Worm (Caenorhabditis elegans) whole organism, late embryonic: ENCODE data around the gene unc-16.

ENCODE experiments used
- C08G9.2 ChIP-seq: sonication (generic microtip); optimal IDR thresholded peaks from 2 replicates; lab custom pipeline; 2016; ENCODE audit warnings: mild to moderate bottlenecking, missing genetic modification characterization, moderate library complexity, missing compliant biosample characterization
- F13H6.1 ChIP-seq: sonication (generic microtip); optimal IDR thresholded peaks from 2 replicates; lab custom pipeline; 2016; ENCODE audit warnings: missing genetic modification characterization, missing compliant biosample characterization
- K02D7.2 ChIP-seq: sonication (generic microtip); optimal IDR thresholded peaks from 2 replicates; lab custom pipeline; 2017; ENCODE audit warnings: mild to moderate bottlenecking, missing genetic modification characterization, missing compliant biosample characterization
- T23F11.4 ChIP-seq: fragments of 200-800 bp; sonication (Bioruptor generic); optimal IDR thresholded peaks from 2 replicates; lab custom pipeline; 2018; ENCODE audit warnings: mild to moderate bottlenecking, missing genetic modification characterization, missing compliant biosample characterization
- Y22D7AL.16 ChIP-seq: sonication (generic microtip); optimal IDR thresholded peaks from 2 replicates; lab custom pipeline; 2016; ENCODE audit warnings: missing genetic modification characterization, missing compliant biosample characterization
- ceh-14 ChIP-seq: sonication (generic microtip); optimal IDR thresholded peaks from 2 replicates; lab custom pipeline; 2016; ENCODE audit warnings: missing genotype, missing genetic modification characterization, missing compliant biosample characterization
- ceh-18 ChIP-seq: sonication (generic microtip); optimal IDR thresholded peaks from 2 replicates; lab custom pipeline; 2016; ENCODE audit warnings: missing genetic modification characterization, missing compliant biosample characterization
- ceh-2 ChIP-seq: sonication (generic microtip); optimal IDR thresholded peaks from 2 replicates; lab custom pipeline; 2016; ENCODE audit warnings: missing genotype, missing genetic modification characterization, missing compliant biosample characterization
- ceh-24 ChIP-seq: sonication (generic microtip); optimal IDR thresholded peaks from 2 replicates; lab custom pipeline; 2016; ENCODE audit warnings: mild to moderate bottlenecking, missing genetic modification characterization, missing compliant biosample characterization
- ceh-30 ChIP-seq: fragments of 150-350 bp; optimal IDR thresholded peaks from 2 replicates; lab custom pipeline; 2014; ENCODE audit warnings: missing biosample characterization, missing genetic modification characterization
- ceh-31 ChIP-seq: sonication (generic microtip); optimal IDR thresholded peaks from 2 replicates; lab custom pipeline; 2016; ENCODE audit warnings: missing genetic modification characterization, missing compliant biosample characterization
- ceh-45 ChIP-seq: fragments of 200-800 bp; sonication (Bioruptor generic); IDR thresholded peaks from 2 replicates; pipeline ENCODE4 v1.3.6; 2022; ENCODE audit warnings: missing genetic modification reagents, missing genetic modification characterization, missing compliant biosample characterization
- dmd-4 ChIP-seq: sonication (generic microtip); optimal IDR thresholded peaks from 2 replicates; lab custom pipeline; 2016; ENCODE audit warnings: borderline replicate concordance, missing genetic modification characterization, missing compliant biosample characterization
- dve-1 ChIP-seq: sonication (generic microtip); optimal IDR thresholded peaks from 2 replicates; lab custom pipeline; 2017; ENCODE audit warnings: antibody characterized with exemption, mild to moderate bottlenecking, missing genetic modification characterization, missing compliant biosample characterization
- eyg-1 ChIP-seq: sonication (generic microtip); optimal IDR thresholded peaks from 2 replicates; lab custom pipeline; 2016; ENCODE audit warnings: missing genotype, missing genetic modification characterization, missing compliant biosample characterization
- fax-1 ChIP-seq: sonication (generic microtip); optimal IDR thresholded peaks from 2 replicates; lab custom pipeline; 2016; ENCODE audit warnings: missing genotype, missing genetic modification characterization, missing compliant biosample characterization
- fkh-6 ChIP-seq: sonication (generic microtip); optimal IDR thresholded peaks from 2 replicates; lab custom pipeline; 2016; ENCODE audit warnings: missing genetic modification characterization, missing compliant biosample characterization
- gmeb-2 ChIP-seq: sonication (generic microtip); optimal IDR thresholded peaks from 2 replicates; lab custom pipeline; 2016; ENCODE audit warnings: missing genetic modification characterization, inconsistent platforms, missing compliant biosample characterization
- hlh-15 ChIP-seq: sonication (generic microtip); optimal IDR thresholded peaks from 2 replicates; lab custom pipeline; 2016; ENCODE audit warnings: missing genetic modification characterization, missing compliant biosample characterization
- hlh-30 ChIP-seq: sonication (generic microtip); optimal IDR thresholded peaks from 2 replicates; lab custom pipeline; 2017; ENCODE audit warnings: antibody characterized with exemption, missing genetic modification characterization, missing compliant biosample characterization; ENCODE audit not compliant: insufficient read depth
- lim-6 ChIP-seq: sonication (generic microtip); optimal IDR thresholded peaks from 2 replicates; lab custom pipeline; 2016; ENCODE audit warnings: missing genetic modification characterization, missing compliant biosample characterization
- lin-11 ChIP-seq: fragments of 200-800 bp; sonication (Bioruptor generic); optimal IDR thresholded peaks from 2 replicates; lab custom pipeline; 2018; ENCODE audit warnings: mild to moderate bottlenecking, missing genetic modification characterization, missing compliant biosample characterization
- madf-2 ChIP-seq: sonication (generic microtip); optimal IDR thresholded peaks from 2 replicates; lab custom pipeline; 2017; ENCODE audit warnings: missing genetic modification characterization, missing compliant biosample characterization
- mec-3 ChIP-seq: sonication (generic microtip); optimal IDR thresholded peaks from 2 replicates; lab custom pipeline; 2016; ENCODE audit warnings: borderline replicate concordance, missing genetic modification characterization, missing compliant biosample characterization
- nfya-1 ChIP-seq: sonication (generic microtip); optimal IDR thresholded peaks from 2 replicates; lab custom pipeline; 2017; ENCODE audit warnings: missing genetic modification characterization, mild to moderate bottlenecking, missing compliant biosample characterization, antibody characterized with exemption, moderate library complexity
- nhr-232 ChIP-seq: sonication (generic microtip); optimal IDR thresholded peaks from 2 replicates; lab custom pipeline; 2016; ENCODE audit warnings: missing genetic modification characterization, missing compliant biosample characterization
- npax-4 ChIP-seq: sonication (generic microtip); optimal IDR thresholded peaks from 2 replicates; lab custom pipeline; 2016; ENCODE audit warnings: missing genetic modification characterization, missing compliant biosample characterization
- pax-1 ChIP-seq: fragments of 150-350 bp; optimal IDR thresholded peaks from 2 replicates; lab custom pipeline; 2014; ENCODE audit warnings: missing biosample characterization, missing genetic modification characterization
- pha-2 ChIP-seq: sonication (generic microtip); optimal IDR thresholded peaks from 2 replicates; lab custom pipeline; 2017; ENCODE audit warnings: mild to moderate bottlenecking, missing genetic modification characterization, missing compliant biosample characterization
- pqm-1 ChIP-seq: sonication (generic microtip); optimal IDR thresholded peaks from 2 replicates; lab custom pipeline; 2016; ENCODE audit warnings: missing genetic modification characterization, missing compliant biosample characterization
- pros-1 ChIP-seq: fragments of 150-350 bp; optimal IDR thresholded peaks from 2 replicates; lab custom pipeline; 2014; ENCODE audit warnings: missing biosample characterization, missing genetic modification reagents, missing genetic modification characterization
- tbx-2 ChIP-seq: sonication (generic microtip); optimal IDR thresholded peaks from 2 replicates; lab custom pipeline; 2016; ENCODE audit warnings: missing genetic modification characterization, missing compliant biosample characterization
- tbx-7 ChIP-seq: sonication (generic microtip); optimal IDR thresholded peaks from 2 replicates; lab custom pipeline; 2016; ENCODE audit warnings: missing genotype, missing genetic modification characterization, missing compliant biosample characterization
- unc-42 ChIP-seq: sonication (generic microtip); optimal IDR thresholded peaks from 2 replicates; lab custom pipeline; 2016; ENCODE audit warnings: missing genotype, missing genetic modification characterization, missing compliant biosample characterization
- unc-55 ChIP-seq: sonication (generic microtip); optimal IDR thresholded peaks from 2 replicates; lab custom pipeline; 2017; ENCODE audit warnings: missing biosample characterization, missing genetic modification reagents, missing genetic modification characterization
- unc-86 ChIP-seq: sonication (generic microtip); optimal IDR thresholded peaks from 2 replicates; lab custom pipeline; 2016; ENCODE audit warnings: missing genetic modification characterization, missing compliant biosample characterization

The unc-16 gene

DNA sequence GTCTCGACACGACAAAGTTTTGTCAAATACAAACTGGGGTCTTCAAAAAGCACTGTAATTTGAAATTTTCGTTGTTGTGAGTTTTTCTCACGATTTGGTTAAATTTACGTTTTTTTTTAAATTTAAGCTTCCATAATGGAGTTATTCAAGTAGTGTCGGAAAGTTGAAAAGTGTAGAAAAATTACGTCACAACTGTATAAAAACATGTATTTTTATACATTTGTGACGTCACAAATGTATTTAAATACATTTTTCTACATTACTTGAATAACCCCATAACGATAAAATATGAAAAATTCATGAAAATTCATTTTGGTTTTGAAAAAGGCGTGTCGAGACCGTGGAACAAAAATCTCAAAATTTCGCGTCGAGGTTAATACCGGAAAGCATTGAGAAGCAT, 48.6 kb upstream of the unc-16 start:
- TF ChIP-seq Y22D7AL.16: no peak
- TF ChIP-seq ceh-31 (tag; lab: Kevin White, UChicago): no peak
- TF ChIP-seq C08G9.2: no peak

DNA sequence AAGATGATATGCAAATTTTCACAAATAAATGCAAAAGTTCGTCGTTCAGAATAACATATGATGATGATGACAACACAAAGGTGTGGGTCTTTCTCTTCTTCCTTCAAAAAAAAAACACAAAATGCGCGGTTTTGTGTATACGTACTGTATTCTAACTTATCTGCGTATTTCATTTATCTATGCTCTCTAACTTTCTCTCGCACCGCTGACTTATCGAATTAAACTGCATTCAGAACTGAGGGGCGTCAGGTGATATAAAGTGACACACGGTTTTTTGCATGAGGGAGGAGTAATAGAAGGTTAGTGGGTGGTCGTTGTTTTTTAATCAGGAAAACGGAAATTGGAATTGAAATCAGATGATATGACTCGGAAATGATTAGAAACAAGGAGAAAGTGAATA, 45.8 kb upstream of the unc-16 start, which contains the start of gene sod-4:
Gene sod-4 (minus strand): TSS at position 109 of the 400 bp plus-strand sequence.
- TF ChIP-seq nhr-232: no peak
- no peak for TF ChIP-seq K02D7.2
- no peak for TF ChIP-seq madf-2

DNA sequence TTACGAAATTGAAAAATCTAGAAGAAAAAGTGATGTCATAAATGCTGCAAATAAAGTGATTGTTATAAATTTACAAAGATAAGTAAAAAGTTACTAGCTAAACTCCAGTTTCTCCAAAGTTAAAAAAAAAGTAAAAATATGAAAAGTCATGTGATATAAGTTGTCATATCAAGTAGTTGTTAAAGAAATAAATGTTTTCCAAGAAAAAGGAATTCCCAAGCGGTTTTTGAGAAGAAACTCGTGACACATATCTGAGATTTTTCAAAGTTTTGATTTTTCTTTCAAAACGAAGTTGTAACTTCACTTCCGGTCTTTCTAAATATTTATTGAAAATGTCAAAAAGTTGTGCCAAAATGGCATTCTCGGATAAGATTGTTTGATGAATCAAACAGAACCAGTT, 45.0 kb upstream of the unc-16 start:
- TF ChIP-seq hlh-15 (tag; lab: Kevin White, UChicago) (no peak), ceh-14 (tag; lab: Kevin White, UChicago) (no peak), pros-1 (tag; lab: Kevin White, UChicago) (no peak), T23F11.4 (no peak), ceh-2 (no peak), C08G9.2 (no peak), gmeb-2 (tag; lab: Kevin White, UChicago) (no peak), dmd-4 (tag; lab: Kevin White, UChicago) (no peak), K02D7.2 (no peak), F13H6.1 (tag; lab: Kevin White, UChicago) (no peak), pha-2 (tag; lab: Kevin White, UChicago) (no peak)
- TF ChIP-seq, all 69 proteins: peak for 0

DNA sequence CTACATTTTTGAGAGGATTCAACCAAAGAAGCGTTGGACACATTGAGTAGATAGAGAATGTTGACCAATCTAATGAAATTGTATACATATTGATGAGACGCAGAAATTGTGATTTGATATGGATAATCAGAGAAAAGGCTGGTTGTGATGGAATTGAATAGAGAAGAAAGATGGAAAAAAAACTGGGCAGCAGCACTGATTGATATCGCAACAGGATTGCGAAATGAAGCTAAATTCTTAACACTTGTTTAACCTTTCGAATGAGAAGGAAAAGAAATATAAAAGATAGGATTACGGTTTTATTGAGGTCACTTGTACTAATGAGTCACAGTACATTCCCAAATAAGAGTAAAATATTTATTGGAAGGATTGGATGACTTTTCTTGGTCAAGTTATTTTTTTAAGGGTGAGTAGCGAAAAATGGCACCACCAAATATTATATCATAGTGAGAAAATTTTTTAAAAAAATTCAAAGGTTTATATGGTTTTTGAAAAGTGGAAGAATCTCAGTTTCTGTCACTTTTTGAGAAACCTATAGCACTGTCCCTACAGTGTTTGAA, 43.8 kb upstream of the unc-16 start:
- TF ChIP-seq lim-6 (tag; lab: Kevin White, UChicago) (no peak), npax-4 (tag; lab: Kevin White, UChicago) (no peak), ceh-14 (tag; lab: Kevin White, UChicago) (no peak), dve-1 (tag; lab: Kevin White, UChicago) (no peak), unc-86 (tag; lab: Kevin White, UChicago) (no peak)

DNA sequence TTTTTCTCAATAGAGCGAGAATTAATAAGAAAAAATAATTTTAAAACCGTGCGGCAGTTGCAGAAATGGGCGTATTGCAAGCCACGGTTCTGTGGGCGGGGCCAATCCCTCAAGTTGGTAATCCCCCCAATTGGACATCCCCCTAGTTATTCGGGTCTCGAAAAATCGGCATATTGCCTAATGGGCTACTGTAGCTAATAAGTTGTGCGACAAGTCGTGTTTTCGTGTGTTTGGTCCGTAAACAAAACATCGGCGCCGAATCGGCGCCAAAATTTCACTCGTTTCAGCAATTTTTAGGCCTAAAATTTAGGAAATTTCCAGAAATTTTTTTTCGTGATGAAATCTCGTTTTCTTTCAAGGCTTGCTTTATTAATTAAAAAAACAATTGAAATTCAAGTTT, 41.7 kb upstream of the unc-16 start:
- no peak for TF ChIP-seq pqm-1 (tag; lab: Kevin White, UChicago)
- no peak for TF ChIP-seq nhr-232
- no peak for TF ChIP-seq ceh-30 (tag; lab: Kevin White, UChicago)
- no peak for TF ChIP-seq T23F11.4
- no peak for TF ChIP-seq ceh-18 (tag; lab: Kevin White, UChicago)
- TF ChIP-seq mec-3 (tag; lab: Kevin White, UChicago): no peak
- TF ChIP-seq tbx-2 (tag; lab: Kevin White, UChicago): no peak
- TF ChIP-seq lin-11 (tag; lab: Kevin White, UChicago): no peak
- TF ChIP-seq unc-55 (GFP tag; lab: Kevin White, UChicago): no peak
- no peak for TF ChIP-seq fkh-6 (tag; lab: Kevin White, UChicago)
- no peak for TF ChIP-seq fax-1 (tag; lab: Kevin White, UChicago)
- no peak for TF ChIP-seq tbx-7 (tag; lab: Kevin White, UChicago)
- no peak for TF ChIP-seq ceh-24 (tag; lab: Kevin White, UChicago)
- no peak for TF ChIP-seq pax-1 (tag; lab: Kevin White, UChicago)
- TF ChIP-seq eyg-1 (tag; lab: Kevin White, UChicago): no peak
- no peak for TF ChIP-seq unc-42 (tag; lab: Kevin White, UChicago)
- TF ChIP-seq ceh-14 (tag; lab: Kevin White, UChicago): no peak
- no peak for TF ChIP-seq pros-1 (tag; lab: Kevin White, UChicago)

DNA sequence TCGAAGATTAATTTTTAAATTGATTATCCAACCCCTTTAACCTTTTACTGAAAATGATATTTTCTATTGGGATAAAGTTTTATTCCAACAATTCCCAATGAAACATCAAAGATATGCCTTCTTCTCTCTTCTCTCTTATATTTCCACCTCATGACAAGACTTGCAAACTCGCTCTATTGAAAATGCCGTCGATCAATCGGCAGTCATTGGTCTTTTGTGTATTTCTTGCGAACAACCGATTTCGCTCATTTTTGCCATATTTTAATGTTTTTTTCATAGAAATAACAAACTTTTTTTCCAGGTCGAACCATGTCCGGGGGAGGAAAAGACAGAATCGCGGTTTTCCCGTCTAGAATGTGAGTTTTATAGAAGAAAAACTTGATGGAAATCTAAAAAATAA, 38.3 kb upstream of the unc-16 start, which contains the start of gene vha-14:
Gene vha-14 (plus strand): TSS at position 302 of the 400 bp plus-strand sequence.
- peak; percentile 79 for TF ChIP-seq hlh-30 (tag; lab: Kevin White, UChicago)
- TF ChIP-seq nfya-1: peak; percentile 40
- no peak for TF ChIP-seq ceh-45 (GFP tag; lab: Robert Waterston, UW)
- TF ChIP-seq fax-1 (tag; lab: Kevin White, UChicago): no peak
- TF ChIP-seq, all 69 proteins: peak for 2
